Worm (Caenorhabditis elegans) whole organism, L3 larva: Measurements from ENCODE around the gene sas-4.
A peak's percentile ranks its signal among the peaks of the same experiment; 100 is the strongest.

Experiments used
- ama-1 ChIP-seq: fragments of 150-350 bp; optimal IDR thresholded peaks from 2 replicates; lab custom pipeline; 2018
- ceh-82 ChIP-seq: fragments of 150-350 bp; optimal IDR thresholded peaks from 2 replicates; lab custom pipeline; 2014; ENCODE audit warnings: missing biosample characterization, missing genetic modification characterization
- elt-2 ChIP-seq: sonication (generic microtip); optimal IDR thresholded peaks from 2 replicates; lab custom pipeline; 2016; ENCODE audit warnings: missing genetic modification reagents, mild to moderate bottlenecking, missing genetic modification characterization, missing compliant biosample characterization
- lin-15B ChIP-seq: fragments of 150-350 bp; optimal IDR thresholded peaks from 2 replicates; lab custom pipeline; 2014; ENCODE audit warnings: missing biosample characterization, missing genetic modification characterization
- nhr-12 ChIP-seq: fragments of 150-350 bp; optimal IDR thresholded peaks from 2 replicates; lab custom pipeline; 2014; ENCODE audit warnings: missing biosample characterization, missing genetic modification characterization
- nhr-25 ChIP-seq: sonication (generic microtip); optimal IDR thresholded peaks from 2 replicates; lab custom pipeline; 2017; ENCODE audit warnings: missing biosample characterization, missing genetic modification characterization
- nhr-43 ChIP-seq: sonication (generic microtip); optimal IDR thresholded peaks from 2 replicates; lab custom pipeline; 2016; ENCODE audit warnings: mild to moderate bottlenecking, missing genetic modification characterization, missing compliant biosample characterization; ENCODE audit not compliant: poor library complexity, severe bottlenecking
- nhr-77 ChIP-seq: fragments of 150-350 bp; optimal IDR thresholded peaks from 2 replicates; lab custom pipeline; 2014; ENCODE audit warnings: missing biosample characterization, missing genetic modification characterization
- pha-4 ChIP-seq: fragments of 150-350 bp; optimal IDR thresholded peaks from 2 replicates; lab custom pipeline; 2014; ENCODE audit warnings: missing biosample characterization, missing genetic modification reagents, missing genetic modification characterization
- pqm-1 ChIP-seq: fragments of 150-350 bp; optimal IDR thresholded peaks from 2 replicates; lab custom pipeline; 2017; ENCODE audit warnings: missing biosample characterization, missing genetic modification characterization, inconsistent platforms
- snpc-4 ChIP-seq: fragments of 150-350 bp; optimal IDR thresholded peaks from 2 replicates; lab custom pipeline; 2014; ENCODE audit warnings: missing biosample characterization, missing genetic modification characterization
- unc-62 ChIP-seq: fragments of 150-350 bp; sonication (generic microtip); optimal IDR thresholded peaks from 4 replicates; lab custom pipeline; 2014; ENCODE audit warnings: missing biosample characterization, missing genetic modification reagents, missing genetic modification characterization

DNA sequence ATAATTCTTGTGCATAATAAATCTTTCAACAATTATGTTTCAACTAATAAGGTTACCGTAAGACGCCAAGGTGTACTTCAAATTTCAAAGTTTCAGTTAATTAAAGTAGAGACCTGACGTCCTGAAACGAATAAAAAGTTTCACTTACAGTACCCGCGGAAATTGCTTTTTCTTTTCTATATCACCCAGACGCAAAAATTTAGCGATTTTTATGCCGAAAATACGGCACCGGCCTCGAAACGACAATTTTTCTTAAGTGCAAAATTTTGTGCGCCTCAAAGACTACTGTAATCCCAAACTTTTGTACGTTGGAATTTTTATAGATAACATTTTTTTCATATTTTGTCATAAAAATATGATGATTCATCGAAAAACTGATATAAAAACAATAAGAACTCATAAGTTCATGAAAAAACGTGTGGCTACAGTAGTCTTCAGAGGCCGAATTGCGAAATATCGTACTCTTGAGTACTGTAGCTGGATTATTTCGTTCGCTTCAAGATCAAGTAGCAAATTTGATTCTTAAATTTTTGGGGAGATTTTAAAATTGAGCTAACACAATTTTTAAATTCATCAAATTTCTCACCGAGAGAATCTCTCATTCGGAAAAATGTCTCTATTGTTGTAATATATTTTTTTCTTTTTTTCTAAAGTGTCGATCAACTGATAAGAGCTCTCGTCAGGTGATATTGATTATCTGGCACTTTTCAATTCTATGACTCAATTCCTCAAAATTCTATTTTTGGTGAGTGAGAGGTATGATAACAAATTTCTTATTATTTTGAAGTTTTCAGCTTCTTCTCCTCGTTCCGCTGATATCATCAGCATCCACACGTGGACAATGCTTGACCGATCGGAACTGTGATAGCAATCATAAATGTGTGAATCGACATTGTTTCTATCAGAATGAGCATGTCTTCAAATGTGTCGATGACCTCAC is 7.5 kb upstream of the sas-4 start, which contains the start of gene ZC262.13:
- TF ChIP-seq ama-1 (no peak), unc-62 (GFP tag; lab: Kevin White, UChicago) (no peak), nhr-12 (tag; lab: Kevin White, UChicago) (no peak), lin-15B (tag; lab: Kevin White, UChicago) (no peak), nhr-77 (tag; lab: Kevin White, UChicago) (no peak), nhr-25 (no peak), elt-2 (tag; lab: Kevin White, UChicago) (peak; percentile 91), nhr-43 (tag; lab: Kevin White, UChicago) (no peak), ceh-82 (tag; lab: Kevin White, UChicago) (no peak), pqm-1 (tag; lab: Kevin White, UChicago) (peak; percentile 70), snpc-4 (no peak), pha-4 (tag; lab: Kevin White, UChicago) (peak; percentile 49)
